Worm (Caenorhabditis elegans) whole organism, L4/young adult: Measurements from ENCODE around the gene ZK1320.2.
A peak's percentile ranks its signal among the peaks of the same experiment; 100 is the strongest.

ENCODE experiments used
- W03F9.2 ChIP-seq: fragments of 150-350 bp; optimal IDR thresholded peaks from 2 replicates; lab custom pipeline; 2014; ENCODE audit warnings: missing biosample characterization, missing genetic modification characterization
- dao-5 ChIP-seq: sonication (generic microtip); optimal IDR thresholded peaks from 2 replicates; lab custom pipeline; 2016; ENCODE audit warnings: missing genotype, missing genetic modification characterization, moderate library complexity, missing compliant biosample characterization
- him-1 ChIP-seq: sonication (generic microtip); optimal IDR thresholded peaks from 2 replicates; lab custom pipeline; 2016; ENCODE audit warnings: missing genotype, missing genetic modification reagents, missing genetic modification characterization, missing compliant biosample characterization

Gene ZK1320.2

DNA sequence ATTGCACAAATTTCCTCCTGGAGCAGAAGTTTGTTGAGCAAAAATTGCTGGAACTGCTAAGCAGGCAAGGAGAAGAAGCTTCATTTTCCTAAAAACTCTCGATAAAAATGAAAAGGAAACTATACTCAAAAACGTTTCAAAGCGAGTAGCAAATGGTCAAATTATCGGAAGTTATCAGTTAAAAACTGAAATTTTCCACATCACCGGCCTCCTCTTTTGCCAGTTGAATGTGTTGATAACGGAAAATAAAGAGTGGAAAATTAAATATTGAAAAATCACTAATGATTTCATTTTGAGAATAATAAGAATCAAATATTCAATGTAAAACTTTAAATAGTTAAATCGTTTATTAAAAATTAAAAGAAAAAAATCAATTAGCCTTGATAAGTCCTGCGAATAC, at the start of gene ZK1320.2:
ZK1320.2 (minus strand) TSS at position 88 of the 400 bp plus-strand sequence.
- TF ChIP-seq W03F9.2 (tag; lab: Kevin White, UChicago) (no peak), him-1 (tag; lab: Kevin White, UChicago) (no peak), dao-5 (tag; lab: Kevin White, UChicago) (no peak)

DNA sequence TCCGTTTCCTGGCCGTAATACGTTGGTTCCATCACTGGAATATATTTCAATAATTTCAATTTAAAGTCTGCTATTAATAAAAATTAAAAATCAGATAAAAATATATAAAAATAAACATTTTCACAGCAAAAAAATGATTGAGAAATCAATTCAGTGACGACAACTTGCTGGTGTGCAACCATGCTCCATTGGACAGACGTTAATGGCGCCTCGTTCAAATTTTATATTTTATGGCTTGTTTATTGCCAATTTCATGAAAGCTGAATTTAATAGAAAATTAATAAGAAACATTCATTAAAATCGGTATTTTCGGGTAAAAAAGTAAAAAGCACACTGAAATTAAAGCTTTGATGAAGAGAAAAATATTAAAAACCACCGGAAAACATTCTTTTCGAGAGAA, 47.4 kb upstream of the ZK1320.2 start, which contains the start of gene Y53C12A.3:
Y53C12A.3 (minus strand) TSS at position 34 of the 400 bp plus-strand sequence.
- peak; percentile 48 for TF ChIP-seq W03F9.2 (tag; lab: Kevin White, UChicago)
- TF ChIP-seq dao-5 (tag; lab: Kevin White, UChicago) = no peak
- TF ChIP-seq him-1 (tag; lab: Kevin White, UChicago) = no peak

DNA sequence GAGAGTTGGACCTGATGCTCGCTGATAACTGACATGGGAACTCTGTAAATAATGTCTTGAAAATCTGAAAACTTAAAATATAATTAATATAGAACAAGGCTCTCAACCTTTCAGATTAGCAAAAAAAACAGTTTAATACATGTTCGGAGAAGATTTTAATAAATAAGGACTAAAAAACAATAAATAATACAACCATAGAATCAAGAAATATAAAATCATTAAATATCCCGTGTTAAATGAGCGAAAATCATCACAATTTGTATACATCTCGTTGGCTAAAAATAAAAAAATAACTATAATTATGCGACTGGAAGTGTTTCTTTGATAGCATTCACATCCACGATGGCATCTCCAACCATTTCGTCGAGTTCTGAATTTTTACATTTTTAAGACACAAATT, 45.9 kb upstream of the ZK1320.2 start, which contains the start of gene Y53C12A.10:
Y53C12A.10 (minus strand) TSS at position 101 of the 400 bp plus-strand sequence.
- TF ChIP-seq W03F9.2 (tag; lab: Kevin White, UChicago) = no peak
- TF ChIP-seq dao-5 (tag; lab: Kevin White, UChicago) = no peak
- TF ChIP-seq him-1 (tag; lab: Kevin White, UChicago) = no peak

DNA sequence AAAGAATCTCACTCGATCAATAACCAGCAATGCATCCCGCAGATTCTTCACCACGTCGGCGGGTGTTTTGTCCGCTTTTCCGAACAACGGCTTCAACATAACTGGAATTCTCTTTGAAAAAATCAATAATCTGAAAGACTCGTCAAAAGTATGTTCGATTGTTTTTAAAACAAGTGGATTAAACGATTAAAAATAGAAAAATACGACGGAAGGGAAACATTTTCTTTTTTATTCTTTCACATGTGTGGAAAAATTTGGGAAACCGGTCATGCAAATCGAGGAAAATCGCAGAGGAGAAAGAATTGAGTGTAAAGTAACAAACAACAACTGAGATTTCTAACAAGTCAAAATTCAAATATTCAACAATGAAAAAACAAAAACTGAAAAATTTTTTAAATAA, 44.8 kb upstream of the ZK1320.2 start, which contains the start of gene mop-25.2:
mop-25.2 (minus strand) TSS at position 101 of the 400 bp plus-strand sequence.
- TF ChIP-seq W03F9.2 (tag; lab: Kevin White, UChicago) (no peak), him-1 (tag; lab: Kevin White, UChicago) (no peak), dao-5 (tag; lab: Kevin White, UChicago) (no peak)

DNA sequence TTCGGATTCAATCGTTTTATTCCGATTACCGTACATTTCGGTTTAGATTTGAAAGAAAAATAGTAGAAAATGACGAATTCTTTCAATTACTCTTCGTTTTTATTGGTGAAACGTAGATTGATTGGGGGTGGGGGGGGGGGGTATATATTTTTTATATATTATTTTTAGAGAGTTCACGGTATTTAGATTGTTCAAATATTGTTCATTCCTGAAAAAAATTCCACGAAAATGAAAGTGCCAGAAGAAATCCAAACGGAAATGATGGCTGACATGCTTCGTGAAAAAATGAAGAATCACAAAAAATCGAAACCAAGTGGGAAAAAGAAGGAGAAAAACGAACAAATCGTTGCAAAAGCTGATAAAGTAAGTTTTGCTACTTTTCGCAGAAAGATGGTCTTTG, 41.6 kb upstream of the ZK1320.2 start, which contains the start of the genes Y53C12A.8 and Y53C12A.7:
Y53C12A.8 (minus strand) TSS at position 101 of the 400 bp plus-strand sequence.
Y53C12A.7 (plus strand) TSS at position 181 of the 400 bp plus-strand sequence.
- TF ChIP-seq dao-5 (tag; lab: Kevin White, UChicago) (no peak), him-1 (tag; lab: Kevin White, UChicago) (no peak), W03F9.2 (tag; lab: Kevin White, UChicago) (no peak)

DNA sequence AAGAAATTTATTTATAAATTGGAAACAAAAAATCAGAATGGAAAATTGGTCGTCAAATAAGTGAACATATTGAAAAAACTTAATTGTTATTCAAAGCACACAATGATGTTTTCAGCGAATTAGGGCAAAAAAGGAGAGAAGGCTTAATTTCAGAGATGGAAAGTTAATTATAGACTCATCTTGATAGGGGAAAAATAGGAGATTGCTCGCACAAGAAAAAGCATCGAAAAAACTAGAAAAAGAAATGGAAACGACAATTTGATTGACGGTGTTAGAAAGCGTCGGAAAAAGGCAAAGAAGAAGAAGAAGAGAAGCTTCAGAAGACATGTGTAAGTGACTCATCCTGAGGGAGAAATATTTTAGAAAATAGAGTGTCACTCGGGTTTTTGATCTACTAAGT, 37.1 kb upstream of the ZK1320.2 start:
- no peak for TF ChIP-seq W03F9.2 (tag; lab: Kevin White, UChicago)
- no peak for TF ChIP-seq dao-5 (tag; lab: Kevin White, UChicago)
- no peak for TF ChIP-seq him-1 (tag; lab: Kevin White, UChicago)

DNA sequence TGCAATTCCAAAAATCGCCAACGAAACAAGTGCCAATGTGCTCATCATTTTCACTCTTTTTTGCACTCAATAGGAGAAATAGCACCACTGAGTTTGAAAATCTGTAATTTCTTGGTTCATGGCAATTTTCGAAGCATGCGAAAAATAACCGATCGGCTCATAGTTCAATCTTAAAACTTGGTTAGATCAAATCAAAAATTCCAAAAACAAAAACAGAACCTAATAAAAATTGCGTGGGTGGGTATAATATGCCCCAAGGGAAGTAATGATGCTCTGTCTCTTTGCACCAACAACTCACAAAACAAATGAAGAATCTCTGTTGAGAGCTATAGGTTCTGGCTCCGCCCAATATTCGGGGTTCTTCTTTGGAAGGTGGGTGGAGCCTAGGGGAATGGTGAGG, 33.0 kb upstream of the ZK1320.2 start, which contains the start of gene nlp-11:
nlp-11 (minus strand) TSS at position 101 of the 400 bp plus-strand sequence.
- TF ChIP-seq W03F9.2 (tag; lab: Kevin White, UChicago) (no peak), him-1 (tag; lab: Kevin White, UChicago) (no peak), dao-5 (tag; lab: Kevin White, UChicago) (no peak)

DNA sequence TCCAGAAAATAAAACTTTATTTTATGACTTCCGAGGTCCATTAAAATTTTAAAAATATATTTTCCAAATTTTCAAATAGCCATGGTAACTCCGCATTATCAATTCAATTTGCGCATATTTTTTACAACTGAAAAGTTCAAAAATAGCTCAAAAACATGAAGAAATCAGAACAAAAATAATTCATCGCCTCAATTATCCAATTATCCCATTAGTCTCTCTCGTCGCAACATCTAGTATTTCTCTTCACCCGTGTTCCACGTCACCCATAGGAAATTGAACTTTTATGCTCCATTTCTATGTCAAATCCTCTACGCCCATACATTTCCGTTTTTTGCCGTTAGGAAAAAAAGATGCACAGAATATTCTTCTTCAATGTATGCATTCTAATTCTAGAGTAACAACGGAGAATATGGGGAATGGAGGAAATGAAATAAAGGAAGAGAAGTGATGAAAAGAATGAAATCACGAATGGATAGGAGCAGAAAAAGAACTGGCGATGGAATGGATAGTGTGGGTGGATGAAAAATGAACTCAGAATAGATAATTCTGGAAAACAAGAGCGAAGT, 31.3 kb upstream of the ZK1320.2 start:
- TF ChIP-seq W03F9.2 (tag; lab: Kevin White, UChicago) (no peak), him-1 (tag; lab: Kevin White, UChicago) (no peak), dao-5 (tag; lab: Kevin White, UChicago) (no peak)

DNA sequence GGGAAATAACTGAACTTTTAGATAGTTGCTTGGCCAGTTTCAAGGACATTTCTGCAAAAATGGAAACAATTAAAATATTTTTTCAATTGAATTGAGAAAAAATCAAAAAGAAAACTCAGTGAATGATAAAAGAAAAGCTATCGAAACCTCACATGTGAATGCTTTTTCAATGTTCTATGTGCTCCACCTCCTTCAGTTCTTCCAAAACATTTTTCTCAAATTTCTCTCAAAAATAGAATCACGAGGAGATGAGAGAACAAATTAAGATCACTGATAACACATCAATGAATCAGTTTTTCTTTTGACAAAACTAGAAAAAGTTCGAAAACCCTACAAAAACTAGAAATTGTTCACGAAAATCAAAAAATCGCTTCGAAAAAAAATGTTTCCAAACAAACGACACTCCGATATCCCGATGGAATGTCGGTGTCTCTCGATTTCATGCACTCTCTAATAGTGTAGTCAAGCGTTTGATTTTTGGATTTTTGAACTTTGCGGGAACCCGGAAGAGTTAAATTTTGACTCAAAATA, 27.9 kb upstream of the ZK1320.2 start, which contains the start of gene ZK1320.9:
ZK1320.9 (minus strand) TSS at position 51 of the 531 bp plus-strand sequence.
- TF ChIP-seq him-1 (tag; lab: Kevin White, UChicago) (no peak), dao-5 (tag; lab: Kevin White, UChicago) (no peak), W03F9.2 (tag; lab: Kevin White, UChicago) (no peak)

DNA sequence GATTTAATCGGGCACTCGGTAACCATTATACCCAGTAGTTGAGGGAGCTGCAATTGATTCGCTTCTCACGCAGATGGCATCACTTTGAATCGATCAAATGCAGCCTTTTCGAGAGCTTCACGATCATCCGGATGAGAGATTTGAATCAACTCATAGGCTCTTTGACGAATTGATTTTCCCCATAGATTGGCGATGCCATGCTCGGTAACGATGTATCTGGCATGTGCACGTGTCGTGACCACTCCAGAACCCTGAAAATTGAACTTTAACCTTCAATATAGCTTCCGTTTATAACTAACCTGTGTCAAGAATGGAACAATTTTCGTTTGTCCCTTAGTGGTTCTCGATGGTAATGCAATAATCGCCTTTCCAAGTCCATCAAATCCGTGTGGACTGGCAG, 25.4 kb upstream of the ZK1320.2 start:
- TF ChIP-seq him-1 (tag; lab: Kevin White, UChicago) (no peak), dao-5 (tag; lab: Kevin White, UChicago) (no peak), W03F9.2 (tag; lab: Kevin White, UChicago) (no peak)

DNA sequence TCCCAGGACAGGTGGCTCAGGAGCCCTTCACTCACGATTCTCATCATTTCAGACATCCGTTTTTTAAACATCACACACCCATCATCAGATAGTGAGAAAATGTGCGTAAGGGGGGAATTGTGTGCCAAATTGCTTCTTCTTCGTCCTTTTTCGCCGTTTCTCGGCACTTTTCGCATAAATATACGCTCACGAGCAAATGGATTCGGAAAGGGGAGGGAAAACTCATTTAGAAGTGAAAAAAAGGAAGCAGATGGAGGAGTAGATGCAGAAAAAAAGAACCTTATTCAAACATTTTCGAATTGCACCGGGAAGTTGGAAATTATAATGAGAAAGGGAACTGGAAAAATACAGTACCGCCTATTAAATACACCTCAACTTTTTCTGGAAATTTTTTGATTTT, 23.2 kb upstream of the ZK1320.2 start:
- TF ChIP-seq him-1 (tag; lab: Kevin White, UChicago) (no peak), dao-5 (tag; lab: Kevin White, UChicago) (no peak), W03F9.2 (tag; lab: Kevin White, UChicago) (no peak)

DNA sequence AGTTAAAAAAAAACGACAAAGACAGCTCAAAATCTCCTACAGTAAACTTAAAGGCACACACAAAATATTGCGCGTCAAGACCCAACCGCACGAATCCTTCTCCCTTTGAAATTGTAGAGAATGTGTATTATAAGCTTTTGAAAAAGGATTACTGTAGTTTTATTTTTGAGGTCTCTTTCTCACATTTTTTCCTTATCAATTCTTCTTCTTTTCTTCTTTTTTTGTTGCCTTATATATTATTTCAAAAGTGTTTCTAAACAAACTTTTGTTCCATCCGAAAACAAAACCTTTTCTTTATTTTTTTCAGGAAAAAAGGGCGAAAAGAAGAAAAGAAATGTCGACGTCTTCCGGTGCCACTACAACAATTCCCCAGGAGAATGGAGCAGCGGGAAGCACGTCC, 21.7 kb upstream of the ZK1320.2 start, which contains the start of gene ZK1320.13:
ZK1320.13 (plus strand) TSS at position 301 of the 400 bp plus-strand sequence.
- TF ChIP-seq W03F9.2 (tag; lab: Kevin White, UChicago) (no peak), him-1 (tag; lab: Kevin White, UChicago) (no peak), dao-5 (tag; lab: Kevin White, UChicago) (no peak)

DNA sequence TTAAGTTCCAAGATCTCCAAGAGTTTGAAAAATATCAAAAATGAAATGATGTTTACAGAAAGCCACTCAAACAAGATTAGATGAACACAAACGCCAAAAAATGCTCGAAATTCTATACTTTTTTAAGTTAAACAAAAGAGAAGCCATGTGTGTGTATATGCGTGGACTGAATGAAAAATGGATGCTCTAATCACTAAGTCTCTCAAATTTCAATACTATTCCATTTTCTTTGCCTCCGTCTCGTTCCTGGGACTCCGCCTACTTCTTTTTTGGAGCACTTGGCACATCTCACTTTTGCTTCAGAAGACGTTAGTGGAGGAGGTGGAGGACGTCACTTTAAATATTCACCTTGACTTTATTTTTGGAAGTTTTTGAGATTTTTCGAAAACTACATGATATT, 21.0 kb upstream of the ZK1320.2 start:
- TF ChIP-seq him-1 (tag; lab: Kevin White, UChicago) (no peak), dao-5 (tag; lab: Kevin White, UChicago) (no peak), W03F9.2 (tag; lab: Kevin White, UChicago) (no peak)
